Worm (Caenorhabditis elegans): Measurements from ENCODE around the gene acr-12.

acr-12 gene

ce11 chrX:13527347-13528092 is 5.1 kb upstream of the acr-12 start, which contains the start of gene pab-2 (continued):
- TF ChIP-seq php-3 (GFP tag; IDR thresholded peaks at IDR 0.05), result peak; percentile 85
- no peak for TF ChIP-seq ces-1 (GFP tag; optimal IDR thresholded peaks at IDR 0.05)
- TF ChIP-seq aly-2 (tag; optimal IDR thresholded peaks at IDR 0.05), result no peak
- no peak for TF ChIP-seq tag-97 (GFP tag; IDR thresholded peaks at IDR 0.05)
- TF ChIP-seq snpc-1.2 (GFP tag; IDR thresholded peaks at IDR 0.05), result no peak
- 0 out of 2 replicates have a peak, but pooled peaks have one; percentile 53 for TF ChIP-seq lim-7 (GFP tag; IDR thresholded peaks at IDR 0.05)
- peak; percentile 81 for TF ChIP-seq set-16 (GFP tag; IDR thresholded peaks at IDR 0.05)
- TF ChIP-seq R02D3.7 (tag; optimal IDR thresholded peaks at IDR 0.05), result no peak
- peak; percentile 79 for TF ChIP-seq nhr-11 (tag; optimal IDR thresholded peaks at IDR 0.05)
- no peak for TF ChIP-seq unc-130 (GFP tag; optimal IDR thresholded peaks at IDR 0.05)
- TF ChIP-seq nhr-77 (tag; optimal IDR thresholded peaks at IDR 0.05), result peak; percentile 54
- TF ChIP-seq egl-27 (tag; optimal IDR thresholded peaks at IDR 0.05), result no peak
- TF ChIP-seq nhr-111 (GFP tag; optimal IDR thresholded peaks at IDR 0.05), result no peak
- no peak for TF ChIP-seq daf-12 (tag; optimal IDR thresholded peaks at IDR 0.05)
- TF ChIP-seq lin-1 (GFP tag; IDR thresholded peaks at IDR 0.05), result no peak; the same call in 1 of the 2 replicates
- TF ChIP-seq nhr-41 (GFP tag; IDR thresholded peaks at IDR 0.05), result peak; percentile 77; the same call in 1 of the 2 replicates
- no peak for TF ChIP-seq ZK546.5 (tag; optimal IDR thresholded peaks at IDR 0.05)
- TF ChIP-seq egl-43 (GFP tag; IDR thresholded peaks at IDR 0.05), result peak; percentile 76
- TF ChIP-seq mes-2 (tag; optimal IDR thresholded peaks at IDR 0.05; ENCODE audit: poor library complexity, severe bottlenecking), result peak; percentile 59
- TF ChIP-seq daf-19 (GFP tag; conservative IDR thresholded peaks at IDR 0.05), result no peak
- no peak for TF ChIP-seq mdt-29 (GFP tag; IDR thresholded peaks at IDR 0.05)
- TF ChIP-seq rbr-2 (tag; optimal IDR thresholded peaks at IDR 0.05), result peak; percentile 87
- TF ChIP-seq mdl-1 (tag; optimal IDR thresholded peaks at IDR 0.05), result peak; percentile 70 to 87
- peak in 1 of 2 experiments; percentile 90 for TF ChIP-seq unc-62 (GFP tag; optimal IDR thresholded peaks at IDR 0.05 in 1 of 2)
- no peak for TF ChIP-seq unc-62 (tag; optimal IDR thresholded peaks at IDR 0.05)
- TF ChIP-seq aha-1 (tag), result peak; percentile 99
- TF ChIP-seq T20F7.1 (GFP tag; optimal IDR thresholded peaks at IDR 0.05), result peak; percentile 46
- TF ChIP-seq zip-2 (tag; optimal IDR thresholded peaks at IDR 0.05), result peak; percentile 92
- no peak for TF ChIP-seq vab-7 (GFP tag; IDR thresholded peaks at IDR 0.05)
- TF ChIP-seq dmd-8 (GFP tag; IDR thresholded peaks at IDR 0.05), result 0 out of 2 replicates have a peak, but pooled peaks have one; percentile 54
- TF ChIP-seq dmd-9 (GFP tag; IDR thresholded peaks at IDR 0.05), result no peak
- peak; percentile 47 for TF ChIP-seq F37D6.2 (tag; optimal IDR thresholded peaks at IDR 0.05)
- TF ChIP-seq sdz-12 (GFP tag; optimal IDR thresholded peaks at IDR 0.05), result no peak
- TF ChIP-seq lir-3 (tag; optimal IDR thresholded peaks at IDR 0.05), result no peak
- TF ChIP-seq F49E8.2 (tag; optimal IDR thresholded peaks at IDR 0.05; ENCODE audit: borderline replicate concordance), result no peak
- TF ChIP-seq tra-1 (GFP tag; IDR thresholded peaks at IDR 0.05), result peak; percentile 85
- no peak for TF ChIP-seq ama-1 (optimal IDR thresholded peaks at IDR 0.05)
- TF ChIP-seq fkh-10 (GFP tag; optimal IDR thresholded peaks at IDR 0.05), result peak; percentile 27
- no peak for TF ChIP-seq skn-1 (tag; optimal IDR thresholded peaks at IDR 0.05)
- peak; percentile 29 for TF ChIP-seq pqm-1 (tag; optimal IDR thresholded peaks at IDR 0.05)
- TF ChIP-seq Y5F2A.4 (GFP tag; optimal IDR thresholded peaks at IDR 0.05), result no peak
- no peak for TF ChIP-seq snpc-4 (tag; optimal IDR thresholded peaks at IDR 0.05)
- peak; percentile 16 for TF ChIP-seq dpl-1 (GFP tag; optimal IDR thresholded peaks at IDR 0.05)
- no peak for TF ChIP-seq F10B5.3 (tag; optimal IDR thresholded peaks at IDR 0.05)
- no peak for TF ChIP-seq fos-1 (tag; optimal IDR thresholded peaks at IDR 0.05)
- TF ChIP-seq arid-1 (GFP tag; conservative IDR thresholded peaks at IDR 0.05), result 0 out of 2 replicates have a peak, but pooled peaks have one; percentile 42
- no peak for TF ChIP-seq ceh-28 (tag; optimal IDR thresholded peaks at IDR 0.05)
- no peak for TF ChIP-seq unc-39 (tag; optimal IDR thresholded peaks at IDR 0.05)
- TF ChIP-seq zip-11 (GFP tag; IDR thresholded peaks at IDR 0.05), result no peak
- TF ChIP-seq Y48G9A.11 (GFP tag; IDR thresholded peaks at IDR 0.05), result no peak
- TF ChIP-seq spr-3 (GFP tag; optimal IDR thresholded peaks at IDR 0.05), result no peak
